Fruit fly (Drosophila melanogaster) whole organism, prepupa: ENCODE measurements around the gene elg1.

Experiments used
- CG10631 ChIP-seq: fragments of 200-800 bp; sonication (Bioruptor generic); optimal IDR thresholded peaks from 2 replicates; lab custom pipeline; 2016; ENCODE audit warnings: missing biosample characterization, missing genetic modification characterization
- CG10669 ChIP-seq: fragments of 200-800 bp; sonication (Bioruptor generic); optimal IDR thresholded peaks from 3 replicates; lab custom pipeline; 2018; ENCODE audit warnings: missing biosample characterization, mild to moderate bottlenecking, missing genetic modification characterization, moderate library complexity
- CG11294 ChIP-seq: fragments of 200-800 bp; sonication (Bioruptor generic); IDR thresholded peaks from 2 replicates; pipeline ENCODE4 v1.3.6; 2022; ENCODE audit warnings: missing biosample characterization, missing genetic modification characterization
- CG11762 ChIP-seq: fragments of 200-800 bp; sonication (Bioruptor generic); optimal IDR thresholded peaks from 3 replicates; lab custom pipeline; 2016; ENCODE audit warnings: missing biosample characterization, missing genetic modification characterization; ENCODE audit not compliant: insufficient read depth
- CG15336 ChIP-seq: fragments of 200-800 bp; sonication (Bioruptor generic); IDR thresholded peaks from 2 replicates; pipeline ENCODE4 v1.3.6; 2022; ENCODE audit warnings: missing biosample characterization, missing genetic modification characterization
- CG16779 ChIP-seq: fragments of 200-800 bp; sonication (Bioruptor generic); optimal IDR thresholded peaks from 3 replicates; lab custom pipeline; 2017; ENCODE audit warnings: missing biosample characterization, mild to moderate bottlenecking, missing genetic modification characterization
- CG31627 ChIP-seq: fragments of 200-800 bp; sonication (Bioruptor generic); optimal IDR thresholded peaks from 3 replicates; lab custom pipeline; 2016; ENCODE audit warnings: missing biosample characterization, missing genetic modification characterization
- CG32006 ChIP-seq: fragments of 200-800 bp; sonication (Bioruptor generic); optimal IDR thresholded peaks from 3 replicates; lab custom pipeline; 2017; ENCODE audit warnings: missing biosample characterization, mild to moderate bottlenecking, missing genetic modification characterization
- CG34406 ChIP-seq: fragments of 200-800 bp; sonication (Bioruptor generic); optimal IDR thresholded peaks from 3 replicates; lab custom pipeline; 2016; ENCODE audit warnings: missing biosample characterization, missing genetic modification characterization
- CG3919 ChIP-seq: fragments of 200-800 bp; sonication (Bioruptor generic); optimal IDR thresholded peaks from 3 replicates; lab custom pipeline; 2016; ENCODE audit warnings: missing biosample characterization, missing genetic modification characterization
- CG4318 ChIP-seq: fragments of 200-800 bp; sonication (Bioruptor generic); optimal IDR thresholded peaks from 3 replicates; lab custom pipeline; 2017; ENCODE audit warnings: missing biosample characterization, mild to moderate bottlenecking, missing genetic modification characterization
- CG6163 ChIP-seq: fragments of 200-800 bp; sonication (Bioruptor generic); IDR thresholded peaks from 3 replicates; pipeline ENCODE4 v1.3.6; 2022; ENCODE audit warnings: missing biosample characterization, missing genetic modification characterization
- CG6276 ChIP-seq: fragments of 200-800 bp; sonication (Bioruptor generic); optimal IDR thresholded peaks from 2 replicates; lab custom pipeline; 2017; ENCODE audit warnings: missing biosample characterization, mild to moderate bottlenecking, missing genetic modification characterization
- CG6792 ChIP-seq: fragments of 200-800 bp; sonication (Bioruptor generic); optimal IDR thresholded peaks from 3 replicates; lab custom pipeline; 2016; ENCODE audit warnings: missing biosample characterization, missing genetic modification characterization
- CG6808 ChIP-seq: fragments of 200-800 bp; sonication (Bioruptor generic); optimal IDR thresholded peaks from 3 replicates; lab custom pipeline; 2017; ENCODE audit warnings: missing biosample characterization, missing genetic modification characterization, mild to moderate bottlenecking, moderate library complexity, missing genetic modification reagents
- CG7368 ChIP-seq: fragments of 200-800 bp; sonication (Bioruptor generic); optimal IDR thresholded peaks from 3 replicates; lab custom pipeline; 2016; ENCODE audit warnings: missing biosample characterization, missing genetic modification characterization
- CG8319 ChIP-seq: fragments of 200-800 bp; sonication (Bioruptor generic); optimal IDR thresholded peaks from 3 replicates; lab custom pipeline; 2016; ENCODE audit warnings: missing biosample characterization, missing genetic modification characterization
- CG8632 ChIP-seq: fragments of 200-800 bp; sonication (Bioruptor generic); optimal IDR thresholded peaks from 3 replicates; lab custom pipeline; 2016; ENCODE audit warnings: missing biosample characterization, missing genetic modification characterization
- Eip75B ChIP-seq: fragments of 200-800 bp; sonication (Bioruptor generic); optimal IDR thresholded peaks from 3 replicates; lab custom pipeline; 2016; ENCODE audit warnings: missing biosample characterization, missing genetic modification characterization
- Eip78C ChIP-seq: fragments of 200-800 bp; sonication (Bioruptor generic); peaks from one replicate; lab custom pipeline; 2016; ENCODE audit warnings: missing biosample characterization, missing genetic modification characterization
- Ets21C ChIP-seq: fragments of 200-800 bp; sonication (Bioruptor generic); optimal IDR thresholded peaks from 3 replicates; lab custom pipeline; 2016; ENCODE audit warnings: missing biosample characterization, missing genetic modification characterization
- Ets96B ChIP-seq: fragments of 200-800 bp; optimal IDR thresholded peaks from 2 replicates; lab custom pipeline; 2019; ENCODE audit warnings: missing biosample characterization, mild to moderate bottlenecking, missing genetic modification characterization, moderate library complexity
- Gug ChIP-seq: fragments of 200-800 bp; sonication (Bioruptor generic); IDR thresholded peaks from 2 replicates; pipeline ENCODE4 v1.3.6; 2022; ENCODE audit warnings: missing biosample characterization, missing genetic modification characterization
- Hr38 ChIP-seq: sonication (Bioruptor generic); optimal IDR thresholded peaks from 2 replicates; lab custom pipeline; 2016; ENCODE audit warnings: missing biosample characterization, missing genetic modification characterization
- Hr39 ChIP-seq: fragments of 200-800 bp; sonication (Bioruptor generic); optimal IDR thresholded peaks from 2 replicates; lab custom pipeline; 2016; ENCODE audit warnings: missing biosample characterization, missing genetic modification characterization
- Met ChIP-seq: fragments of 200-800 bp; sonication (Bioruptor generic); optimal IDR thresholded peaks from 3 replicates; lab custom pipeline; 2016; ENCODE audit warnings: missing biosample characterization, missing genetic modification characterization
- OdsH ChIP-seq: fragments of 200-800 bp; sonication (Bioruptor generic); optimal IDR thresholded peaks from 3 replicates; lab custom pipeline; 2016; ENCODE audit warnings: missing biosample characterization, missing genetic modification characterization
- Smox ChIP-seq: fragments of 200-800 bp; sonication (Bioruptor generic); optimal IDR thresholded peaks from 3 replicates; lab custom pipeline; 2016; ENCODE audit warnings: missing biosample characterization, missing genetic modification characterization
- Sox102F ChIP-seq: fragments of 200-800 bp; sonication (Bioruptor generic); optimal IDR thresholded peaks from 2 replicates; lab custom pipeline; 2016; ENCODE audit warnings: missing biosample characterization, mild to moderate bottlenecking, missing genetic modification characterization
- Sox14 ChIP-seq: fragments of 200-800 bp; sonication (Bioruptor generic); optimal IDR thresholded peaks from 3 replicates; lab custom pipeline; 2016; ENCODE audit warnings: missing biosample characterization, missing genetic modification characterization
- Sox15 ChIP-seq: fragments of 200-800 bp; sonication (Bioruptor generic); optimal IDR thresholded peaks from 3 replicates; lab custom pipeline; 2016; ENCODE audit warnings: missing biosample characterization, missing genetic modification characterization
- achi ChIP-seq: fragments of 200-800 bp; sonication (Bioruptor generic); optimal IDR thresholded peaks from 3 replicates; lab custom pipeline; 2016; ENCODE audit warnings: missing biosample characterization, missing genetic modification characterization
- acj6 ChIP-seq: fragments of 200-800 bp; sonication (Bioruptor generic); optimal IDR thresholded peaks from 3 replicates; lab custom pipeline; 2016; ENCODE audit warnings: missing biosample characterization, missing genetic modification characterization
- cyc ChIP-seq: fragments of 200-800 bp; sonication (Bioruptor generic); optimal IDR thresholded peaks from 3 replicates; lab custom pipeline; 2016; ENCODE audit warnings: missing biosample characterization, missing genetic modification characterization
- dsx ChIP-seq: fragments of 200-800 bp; optimal IDR thresholded peaks from 3 replicates; lab custom pipeline; 2019; ENCODE audit warnings: missing biosample characterization, mild to moderate bottlenecking, missing genetic modification characterization, moderate library complexity; ENCODE audit not compliant: poor library complexity, severe bottlenecking
- eg ChIP-seq: fragments of 200-800 bp; sonication (Bioruptor generic); IDR thresholded peaks from 3 replicates; pipeline ENCODE4 v1.3.6; 2022; ENCODE audit warnings: missing biosample characterization, missing genetic modification characterization
- esn ChIP-seq: fragments of 200-800 bp; sonication (Bioruptor generic); optimal IDR thresholded peaks from 2 replicates; lab custom pipeline; 2016; ENCODE audit warnings: missing biosample characterization, mild to moderate bottlenecking, missing genetic modification characterization, moderate library complexity
- fd59A ChIP-seq: fragments of 200-800 bp; sonication (Bioruptor generic); optimal IDR thresholded peaks from 2 replicates; lab custom pipeline; 2017; ENCODE audit warnings: missing biosample characterization, mild to moderate bottlenecking, missing genetic modification characterization, missing genetic modification reagents
- fkh ChIP-seq: fragments of 200-800 bp; sonication (Bioruptor generic); optimal IDR thresholded peaks from 3 replicates; lab custom pipeline; 2017; ENCODE audit warnings: missing biosample characterization, mild to moderate bottlenecking, missing genetic modification characterization, moderate library complexity
- lz ChIP-seq: fragments of 200-800 bp; sonication (Bioruptor generic); optimal IDR thresholded peaks from 3 replicates; lab custom pipeline; 2016; ENCODE audit warnings: missing biosample characterization, missing genetic modification characterization
- net ChIP-seq: fragments of 200-800 bp; sonication (Bioruptor generic); optimal IDR thresholded peaks from 3 replicates; lab custom pipeline; 2016; ENCODE audit warnings: missing biosample characterization, missing genetic modification characterization
- salr ChIP-seq, 2 experiments: fragments of 200-800 bp; sonication (Bioruptor generic); optimal IDR thresholded peaks; 3 replicates each; lab custom pipeline; 2016 to 2018; ENCODE audit warnings: missing biosample characterization in 2 of 2, missing genetic modification characterization in 2 of 2, mild to moderate bottlenecking in 1 of 2
- spab ChIP-seq: fragments of 200-800 bp; sonication (Bioruptor generic); optimal IDR thresholded peaks from 2 replicates; lab custom pipeline; 2017; ENCODE audit warnings: missing biosample characterization, mild to moderate bottlenecking, missing genetic modification characterization, missing genetic modification reagents
- ss ChIP-seq, 2 experiments: fragments of 200-800 bp; sonication (Bioruptor generic); optimal IDR thresholded peaks; 2 replicates in 1 of 2; 3 replicates in 1 of 2; lab custom pipeline; 2017 to 2018; ENCODE audit warnings: mild to moderate bottlenecking in 2 of 2, missing biosample characterization in 2 of 2, missing genetic modification characterization in 2 of 2, moderate library complexity in 1 of 2
- svp ChIP-seq: fragments of 200-800 bp; sonication (Bioruptor generic); peaks from one replicate; lab custom pipeline; 2016; ENCODE audit warnings: missing biosample characterization, missing genetic modification characterization
- vri ChIP-seq: fragments of 200-800 bp; sonication (Bioruptor generic); optimal IDR thresholded peaks from 3 replicates; lab custom pipeline; 2016; ENCODE audit warnings: missing biosample characterization, mild to moderate bottlenecking, missing genetic modification characterization

elg1 gene

dm6 chr3L:16181330-16181830 lies 49.6 kb downstream of the elg1 start (continued):
- TF ChIP-seq CG11762 (peak; percentile 52), Gug (GFP tag; lab: Robert Waterston, UW) (peak; percentile 57), CG7368 (GFP tag; lab: Kevin White, UChicago) (peak; percentile 84), CG3919 (GFP tag; lab: Kevin White, UChicago) (peak; percentile 68), salr (GFP tag; optimal IDR thresholded peaks at IDR 0.05; lab: Kevin White, UChicago) (peak; percentile 15 to 65), CG6808 (GFP tag; lab: Kevin White, UChicago) (peak; percentile 87), Ets96B (tag; lab: Kevin White, UChicago) (peak; percentile 87), acj6 (GFP tag; lab: Kevin White, UChicago) (peak; percentile 73)
- TF ChIP-seq, all 60 proteins: peak for 53

dm6 chr3L:16182633-16183462 lies 51.0 kb downstream of the elg1 start:
- TF ChIP-seq Gug (GFP tag; lab: Robert Waterston, UW), result no peak
- TF ChIP-seq svp, result peak; percentile 89
- peak; percentile 62 for TF ChIP-seq Sox102F
- peak; percentile 29 for TF ChIP-seq Ets21C (GFP tag; lab: Kevin White, UChicago)
- no peak for TF ChIP-seq CG7368 (GFP tag; lab: Kevin White, UChicago)
- TF ChIP-seq achi, result peak; percentile 45
- TF ChIP-seq Ets96B (tag; lab: Kevin White, UChicago), result peak; percentile 33
- no peak for TF ChIP-seq CG32006 (GFP tag; lab: Kevin White, UChicago)
- TF ChIP-seq Hr38 (GFP tag; lab: Kevin White, UChicago), result no peak
- peak; percentile 36 for TF ChIP-seq CG10631 (GFP tag; lab: Kevin White, UChicago)
- TF ChIP-seq CG15336, result no peak
- peak; percentile 34 for TF ChIP-seq lz (GFP tag; lab: Kevin White, UChicago)
- TF ChIP-seq CG16779 (tag; lab: Kevin White, UChicago), result no peak
- TF ChIP-seq CG8632, result peak; percentile 69
- peak; percentile 42 for TF ChIP-seq Sox15 (GFP tag; lab: Kevin White, UChicago)
- peak; percentile 23 for TF ChIP-seq vri (GFP tag; lab: Kevin White, UChicago)
- peak; percentile 31 for TF ChIP-seq Sox14 (GFP tag; lab: Kevin White, UChicago)
- no peak for TF ChIP-seq CG11294
- TF ChIP-seq CG6792, result peak; percentile 18
- no peak for TF ChIP-seq CG6276 (GFP tag; lab: Kevin White, UChicago)
- peak; percentile 76 for TF ChIP-seq Met (GFP tag; lab: Kevin White, UChicago)
- TF ChIP-seq CG4318 (GFP tag; lab: Kevin White, UChicago), result no peak
- TF ChIP-seq net (GFP tag; lab: Kevin White, UChicago), result peak; percentile 10
- TF ChIP-seq esn (GFP tag; lab: Kevin White, UChicago), result peak; percentile 72
- TF ChIP-seq dsx, result peak; percentile 6
- peak; percentile 89 for TF ChIP-seq Eip78C
- peak in 1 of 2 experiments; percentile 14 for TF ChIP-seq ss (GFP tag; optimal IDR thresholded peaks at IDR 0.05; lab: Kevin White, UChicago)
- peak; percentile 54 for TF ChIP-seq Hr39 (GFP tag; lab: Kevin White, UChicago)
- TF ChIP-seq fkh, result no peak
- TF ChIP-seq salr (GFP tag; optimal IDR thresholded peaks at IDR 0.05; lab: Kevin White, UChicago), result peak in 1 of 2 experiments; percentile 9
- TF ChIP-seq Smox, result peak; percentile 65
- TF ChIP-seq CG6163 (GFP tag; lab: Robert Waterston, UW), result no peak
- peak; percentile 48 for TF ChIP-seq CG31627 (GFP tag; lab: Kevin White, UChicago)
- peak; percentile 26 for TF ChIP-seq Eip75B (GFP tag; lab: Kevin White, UChicago)
- TF ChIP-seq spab, result peak; percentile 15
- TF ChIP-seq CG34406 (GFP tag; lab: Kevin White, UChicago), result peak; percentile 57
- TF ChIP-seq CG8319 (GFP tag; lab: Kevin White, UChicago), result no peak
- TF ChIP-seq fd59A (GFP tag; lab: Kevin White, UChicago), result peak; percentile 18
- peak; percentile 59 for TF ChIP-seq OdsH (GFP tag; lab: Kevin White, UChicago)
- TF ChIP-seq CG3919 (GFP tag; lab: Kevin White, UChicago), result peak; percentile 32
- TF ChIP-seq cyc (GFP tag; lab: Kevin White, UChicago), result peak; percentile 63
- TF ChIP-seq eg (GFP tag; lab: Robert Waterston, UW), result no peak
- peak; percentile 28 for TF ChIP-seq CG11762
- peak; percentile 57 for TF ChIP-seq acj6 (GFP tag; lab: Kevin White, UChicago)
- peak; percentile 37 for TF ChIP-seq CG10669 (GFP tag; lab: Kevin White, UChicago)
